Fruit fly (Drosophila melanogaster) whole organism, embryonic: ENCODE measurements around the gene Pits.

Experiments used
- ATbp ChIP-seq: fragments of 200-800 bp; sonication (Bioruptor generic); optimal IDR thresholded peaks from 2 replicates; lab custom pipeline; 2017; ENCODE audit warnings: missing biosample characterization, mild to moderate bottlenecking, missing genetic modification characterization, missing genetic modification reagents
- Atf6 ChIP-seq: fragments of 200-800 bp; sonication (Bioruptor generic); IDR thresholded peaks from 2 replicates; pipeline ENCODE4 v1.3.6; 2022; ENCODE audit warnings: missing biosample characterization, missing genetic modification characterization
- B-H2 ChIP-seq: fragments of 200-800 bp; sonication (Bioruptor generic); optimal IDR thresholded peaks from 2 replicates; lab custom pipeline; 2018; ENCODE audit warnings: missing biosample characterization, mild to moderate bottlenecking, missing genetic modification characterization
- CG10147 ChIP-seq: fragments of 200-800 bp; sonication (Bioruptor generic); optimal IDR thresholded peaks from 2 replicates; lab custom pipeline; 2019; ENCODE audit warnings: missing biosample characterization, mild to moderate bottlenecking, missing genetic modification characterization, moderate library complexity
- CG10462 ChIP-seq: fragments of 200-800 bp; sonication (Bioruptor generic); optimal IDR thresholded peaks from 2 replicates; lab custom pipeline; 2016; ENCODE audit warnings: missing biosample characterization, missing genetic modification characterization
- CG12299 ChIP-seq: fragments of 200-800 bp; sonication (Bioruptor generic); optimal IDR thresholded peaks from 2 replicates; lab custom pipeline; 2018; ENCODE audit warnings: missing biosample characterization, mild to moderate bottlenecking, missing genetic modification characterization
- CG13287 ChIP-seq: fragments of 200-800 bp; sonication (Bioruptor generic); IDR thresholded peaks from 2 replicates; pipeline ENCODE4 v1.3.6; 2022; ENCODE audit warnings: missing biosample characterization, missing genetic modification characterization; ENCODE audit not compliant: partially characterized antibody
- CG13424 ChIP-seq: fragments of 200-800 bp; sonication (Bioruptor generic); optimal IDR thresholded peaks from 2 replicates; lab custom pipeline; 2019; ENCODE audit warnings: missing biosample characterization, mild to moderate bottlenecking, missing genetic modification characterization, moderate library complexity
- CG15269 ChIP-seq: fragments of 200-800 bp; sonication (Bioruptor generic); optimal IDR thresholded peaks from 2 replicates; lab custom pipeline; 2018; ENCODE audit warnings: missing biosample characterization, mild to moderate bottlenecking, missing genetic modification characterization, moderate library complexity
- CG15514 ChIP-seq: fragments of 200-800 bp; sonication (Bioruptor generic); optimal IDR thresholded peaks from 3 replicates; lab custom pipeline; 2017; ENCODE audit warnings: missing biosample characterization, missing genetic modification characterization, mild to moderate bottlenecking, moderate library complexity, missing genetic modification reagents
- CG15601 ChIP-seq: fragments of 200-800 bp; sonication (Bioruptor generic); optimal IDR thresholded peaks from 3 replicates; lab custom pipeline; 2019; ENCODE audit warnings: missing biosample characterization, mild to moderate bottlenecking, missing genetic modification characterization, moderate library complexity
- CG17385 ChIP-seq: fragments of 200-800 bp; sonication (Bioruptor generic); optimal IDR thresholded peaks from 3 replicates; lab custom pipeline; 2018; ENCODE audit warnings: missing biosample characterization, mild to moderate bottlenecking, missing genetic modification characterization
- CG30020 ChIP-seq: fragments of 200-800 bp; optimal IDR thresholded peaks from 2 replicates; lab custom pipeline; 2019; ENCODE audit warnings: missing biosample characterization, mild to moderate bottlenecking, missing genetic modification characterization, moderate library complexity
- CG32767 ChIP-seq: fragments of 200-800 bp; sonication (Bioruptor generic); IDR thresholded peaks from 2 replicates; pipeline ENCODE4 v1.3.6; 2022; ENCODE audit warnings: missing biosample characterization, missing genetic modification characterization
- CG3281 ChIP-seq: fragments of 200-800 bp; sonication (Bioruptor generic); optimal IDR thresholded peaks from 3 replicates; lab custom pipeline; 2017; ENCODE audit warnings: missing biosample characterization, mild to moderate bottlenecking, missing genetic modification characterization
- CG34376 ChIP-seq: fragments of 200-800 bp; sonication (Bioruptor generic); optimal IDR thresholded peaks from 2 replicates; lab custom pipeline; 2018; ENCODE audit warnings: missing biosample characterization, mild to moderate bottlenecking, missing genetic modification characterization
- CG4328 ChIP-seq: fragments of 200-800 bp; sonication (Bioruptor generic); optimal IDR thresholded peaks from 3 replicates; lab custom pipeline; 2017; ENCODE audit warnings: missing biosample characterization, missing genetic modification reagents, missing genetic modification characterization
- CG6689 ChIP-seq: fragments of 200-800 bp; sonication (Bioruptor generic); IDR thresholded peaks from 2 replicates; pipeline ENCODE4 v1.3.6; 2022; ENCODE audit warnings: missing biosample characterization, missing genetic modification characterization
- CG7271 ChIP-seq: fragments of 200-800 bp; sonication (Bioruptor generic); optimal IDR thresholded peaks from 2 replicates; lab custom pipeline; 2018; ENCODE audit warnings: missing biosample characterization, mild to moderate bottlenecking, missing genetic modification characterization, moderate library complexity
- CG7839 ChIP-seq: fragments of 200-800 bp; sonication (Bioruptor generic); optimal IDR thresholded peaks from 3 replicates; lab custom pipeline; 2018; ENCODE audit warnings: missing biosample characterization, mild to moderate bottlenecking, missing genetic modification characterization, moderate library complexity
- CG8924 ChIP-seq: fragments of 200-800 bp; optimal IDR thresholded peaks from 3 replicates; lab custom pipeline; 2019; ENCODE audit warnings: missing biosample characterization, mild to moderate bottlenecking, missing genetic modification characterization, moderate library complexity
- Chrac-16 ChIP-seq: fragments of 200-800 bp; sonication (Bioruptor generic); optimal IDR thresholded peaks from 3 replicates; lab custom pipeline; 2016; ENCODE audit warnings: missing biosample characterization, missing genetic modification characterization
- CrebB ChIP-seq: fragments of 200-800 bp; sonication (Bioruptor generic); optimal IDR thresholded peaks from 3 replicates; lab custom pipeline; 2018; ENCODE audit warnings: missing biosample characterization, mild to moderate bottlenecking, missing genetic modification characterization
- Dek ChIP-seq: fragments of 200-800 bp; sonication (Bioruptor generic); optimal IDR thresholded peaks from 3 replicates; lab custom pipeline; 2019; ENCODE audit warnings: missing biosample characterization, mild to moderate bottlenecking, missing genetic modification characterization, moderate library complexity
- Dip3 ChIP-seq: fragments of 200-800 bp; sonication (Bioruptor generic); optimal IDR thresholded peaks from 3 replicates; lab custom pipeline; 2016; ENCODE audit warnings: missing biosample characterization, missing genetic modification characterization
- Ets65A ChIP-seq: fragments of 200-800 bp; sonication (Bioruptor generic); peaks from one replicate; lab custom pipeline; 2016; ENCODE audit warnings: missing biosample characterization, missing genetic modification characterization
- Ets97D ChIP-seq: fragments of 200-800 bp; sonication (Bioruptor generic); optimal IDR thresholded peaks from 3 replicates; lab custom pipeline; 2016; ENCODE audit warnings: missing biosample characterization, missing genetic modification characterization
- Fer1 ChIP-seq: fragments of 200-800 bp; sonication (Bioruptor generic); optimal IDR thresholded peaks from 2 replicates; lab custom pipeline; 2017; ENCODE audit warnings: missing biosample characterization, mild to moderate bottlenecking, missing genetic modification characterization
- Fer3 ChIP-seq: fragments of 200-800 bp; sonication (Bioruptor generic); optimal IDR thresholded peaks from 2 replicates; lab custom pipeline; 2018; ENCODE audit warnings: missing biosample characterization, mild to moderate bottlenecking, missing genetic modification characterization, moderate library complexity
- HHEX ChIP-seq: fragments of 200-800 bp; sonication (Bioruptor generic); optimal IDR thresholded peaks from 3 replicates; lab custom pipeline; 2017; ENCODE audit warnings: missing biosample characterization, mild to moderate bottlenecking, missing genetic modification characterization, missing genetic modification reagents
- NFAT ChIP-seq: fragments of 200-800 bp; sonication (Bioruptor generic); IDR thresholded peaks from 2 replicates; pipeline ENCODE4 v1.3.6; 2022; ENCODE audit warnings: missing biosample characterization, missing genetic modification characterization
- NK7.1 ChIP-seq: fragments of 200-800 bp; sonication (Bioruptor generic); optimal IDR thresholded peaks from 3 replicates; lab custom pipeline; 2016; ENCODE audit warnings: missing biosample characterization, missing genetic modification characterization
- Nf-YC ChIP-seq: fragments of 200-800 bp; optimal IDR thresholded peaks from 3 replicates; lab custom pipeline; 2019; ENCODE audit warnings: missing biosample characterization, mild to moderate bottlenecking, missing genetic modification characterization, moderate library complexity
- PHDP ChIP-seq: fragments of 200-800 bp; sonication (Bioruptor generic); optimal IDR thresholded peaks from 3 replicates; lab custom pipeline; 2018; ENCODE audit warnings: missing biosample characterization, mild to moderate bottlenecking, missing genetic modification characterization, moderate library complexity
- Side ChIP-seq: fragments of 200-800 bp; sonication (Bioruptor generic); optimal IDR thresholded peaks from 2 replicates; lab custom pipeline; 2016; ENCODE audit warnings: missing biosample characterization, missing genetic modification characterization
- Taf1 ChIP-seq: fragments of 200-800 bp; sonication (Bioruptor generic); IDR thresholded peaks from 2 replicates; pipeline ENCODE4 v1.3.6; 2022; ENCODE audit warnings: missing biosample characterization, missing genetic modification characterization
- Trl ChIP-seq, 3 experiments: fragments of >200 bp in 2 of 3; fragments of 200-800 bp in 1 of 3; sonication (Bioruptor generic) in 1 of 3; optimal IDR thresholded peaks; 2 replicates in 1 of 3; 3 replicates in 2 of 3; lab custom pipeline; 2016 to 2017; ENCODE audit warnings: missing biosample characterization in 1 of 3, missing genetic modification characterization in 1 of 3
- Xbp1 ChIP-seq: fragments of 200-800 bp; sonication (Bioruptor generic); optimal IDR thresholded peaks from 3 replicates; lab custom pipeline; 2016; ENCODE audit warnings: missing biosample characterization, mild to moderate bottlenecking, missing genetic modification characterization
- Xrp1 ChIP-seq: fragments of 200-800 bp; sonication (Bioruptor generic); IDR thresholded peaks from 2 replicates; pipeline ENCODE4 v1.3.6; 2022; ENCODE audit warnings: missing biosample characterization, missing genetic modification characterization
- ac ChIP-seq: fragments of 200-800 bp; sonication (Bioruptor generic); optimal IDR thresholded peaks from 3 replicates; lab custom pipeline; 2017; ENCODE audit warnings: missing biosample characterization, mild to moderate bottlenecking, missing genetic modification characterization
- bsh ChIP-seq, 2 experiments: fragments of 200-800 bp; sonication (Bioruptor generic); optimal IDR thresholded peaks; 2 replicates each; lab custom pipeline; 2017 to 2018; ENCODE audit warnings: mild to moderate bottlenecking in 2 of 2, missing biosample characterization in 2 of 2, missing genetic modification characterization in 2 of 2, moderate library complexity in 1 of 2
- chif ChIP-seq, 2 experiments: fragments of 200-800 bp; sonication (Bioruptor generic); optimal IDR thresholded peaks; 3 replicates each; lab custom pipeline; 2016; ENCODE audit warnings: missing biosample characterization in 2 of 2, missing genetic modification characterization in 2 of 2
- dpn ChIP-seq, 2 experiments: fragments of 200-800 bp; sonication (Bioruptor generic); optimal IDR thresholded peaks; 3 replicates each; lab custom pipeline; 2016; ENCODE audit warnings: missing biosample characterization in 2 of 2, missing genetic modification characterization in 2 of 2
- fd3F ChIP-seq: fragments of 200-800 bp; sonication (Bioruptor generic); optimal IDR thresholded peaks from 2 replicates; lab custom pipeline; 2018; ENCODE audit warnings: missing biosample characterization, mild to moderate bottlenecking, missing genetic modification characterization, moderate library complexity
- gcm ChIP-seq: fragments of 200-800 bp; sonication (Bioruptor generic); optimal IDR thresholded peaks from 2 replicates; lab custom pipeline; 2019; ENCODE audit warnings: missing biosample characterization, mild to moderate bottlenecking, missing genetic modification characterization, moderate library complexity
- gem ChIP-seq: fragments of 200-800 bp; sonication (Bioruptor generic); optimal IDR thresholded peaks from 2 replicates; lab custom pipeline; 2019; ENCODE audit warnings: missing biosample characterization, mild to moderate bottlenecking, missing genetic modification characterization, moderate library complexity
- nerfin-2 ChIP-seq: fragments of 200-800 bp; sonication (Bioruptor generic); IDR thresholded peaks from 2 replicates; pipeline ENCODE4 v1.3.6; 2022; ENCODE audit warnings: missing biosample characterization, missing genetic modification characterization; ENCODE audit not compliant: partially characterized antibody
- so ChIP-seq: fragments of 200-800 bp; sonication (Bioruptor generic); IDR thresholded peaks from 3 replicates; pipeline ENCODE4 v1.3.6; 2022; ENCODE audit warnings: missing biosample characterization, missing genetic modification characterization
- tap ChIP-seq: fragments of 200-800 bp; optimal IDR thresholded peaks from 3 replicates; lab custom pipeline; 2019; ENCODE audit warnings: missing biosample characterization, mild to moderate bottlenecking, missing genetic modification characterization, moderate library complexity

The Pits gene

dm6 chrX:12547657-12548056 is 35.3 kb downstream of the Pits start (continued):
- TF ChIP-seq dpn (GFP tag; optimal IDR thresholded peaks at IDR 0.05; lab: Kevin White, UChicago) (peak in 1 of 2 experiments; percentile 40), Nf-YC (tag; lab: Kevin White, UChicago) (peak; percentile 32), Chrac-16 (GFP tag; lab: Kevin White, UChicago) (peak; percentile 8), so (GFP tag; lab: Robert Waterston, UW) (peak; percentile 29; the same call in 1 of the 3 replicates), CG7271 (tag; lab: Kevin White, UChicago) (no peak), Ets97D (GFP tag; lab: Kevin White, UChicago) (no peak), CG15269 (peak; percentile 59), CG17385 (GFP tag; lab: Kevin White, UChicago) (peak; percentile 46), Trl (optimal IDR thresholded peaks at IDR 0.05; lab: Kevin White, UChicago) (peak; percentile 2 to 24), Trl (GFP tag; optimal IDR thresholded peaks at IDR 0.05; lab: Kevin White, UChicago) (no peak), CG10462 (GFP tag; lab: Kevin White, UChicago) (no peak), NK7.1 (no peak), CG15514 (peak; percentile 9), Fer1 (GFP tag; lab: Kevin White, UChicago) (peak; percentile 29), Dip3 (GFP tag; lab: Kevin White, UChicago) (peak; percentile 23), gem (peak; percentile 58), CG8924 (tag; lab: Kevin White, UChicago) (peak; percentile 13), bsh (GFP tag; optimal IDR thresholded peaks at IDR 0.05; lab: Kevin White, UChicago) (peak in 1 of 2 experiments; percentile 57), chif (GFP tag; optimal IDR thresholded peaks at IDR 0.05; lab: Kevin White, UChicago) (peak; percentile 16 to 53), CG10147 (GFP tag; lab: Kevin White, UChicago) (peak; percentile 49), gcm (GFP tag; lab: Kevin White, UChicago) (no peak), CG13287 (no peak), CG32767 (GFP tag; lab: Robert Waterston, UW) (0 out of 2 replicates have a peak, but pooled peaks have one; percentile 28), CG4328 (GFP tag; lab: Kevin White, UChicago) (peak; percentile 38), CG13424 (tag; lab: Kevin White, UChicago) (peak; percentile 63), Xrp1 (GFP tag; lab: Robert Waterston, UW) (peak; percentile 43; the same call in 1 of the 2 replicates), Atf6 (GFP tag; lab: Robert Waterston, UW) (0 out of 2 replicates have a peak, but pooled peaks have one; percentile 34), Side (GFP tag; lab: Kevin White, UChicago) (no peak), tap (tag; lab: Kevin White, UChicago) (peak; percentile 9), Xbp1 (GFP tag; lab: Kevin White, UChicago) (peak; percentile 30), B-H2 (GFP tag; lab: Kevin White, UChicago) (peak; percentile 35), Taf1 (GFP tag; lab: Robert Waterston, UW) (no peak), Ets65A (GFP tag; lab: Kevin White, UChicago) (peak; percentile 89), CG3281 (GFP tag; lab: Kevin White, UChicago) (peak; percentile 29), nerfin-2 (GFP tag; lab: Robert Waterston, UW) (no peak), CG30020 (tag; lab: Kevin White, UChicago) (no peak), PHDP (tag; lab: Kevin White, UChicago) (peak; percentile 50), CG6689 (GFP tag; lab: Robert Waterston, UW) (no peak), Fer3 (tag; lab: Kevin White, UChicago) (peak; percentile 37), CrebB (tag; lab: Kevin White, UChicago) (no peak), NFAT (GFP tag; lab: Robert Waterston, UW) (no peak), HHEX (GFP tag; lab: Kevin White, UChicago) (peak; percentile 14), CG12299 (peak; percentile 24), ATbp (peak; percentile 55), CG34376 (GFP tag; lab: Kevin White, UChicago) (peak; percentile 25), CG15601 (tag; lab: Kevin White, UChicago) (peak; percentile 8), Dek (tag; lab: Kevin White, UChicago) (peak; percentile 4), CG7839 (tag; lab: Kevin White, UChicago) (peak; percentile 51), ac (no peak), fd3F (GFP tag; lab: Kevin White, UChicago) (peak; percentile 31)
